Worm (Caenorhabditis elegans): Measurements from ENCODE around the gene F10E7.11.

DNA sequence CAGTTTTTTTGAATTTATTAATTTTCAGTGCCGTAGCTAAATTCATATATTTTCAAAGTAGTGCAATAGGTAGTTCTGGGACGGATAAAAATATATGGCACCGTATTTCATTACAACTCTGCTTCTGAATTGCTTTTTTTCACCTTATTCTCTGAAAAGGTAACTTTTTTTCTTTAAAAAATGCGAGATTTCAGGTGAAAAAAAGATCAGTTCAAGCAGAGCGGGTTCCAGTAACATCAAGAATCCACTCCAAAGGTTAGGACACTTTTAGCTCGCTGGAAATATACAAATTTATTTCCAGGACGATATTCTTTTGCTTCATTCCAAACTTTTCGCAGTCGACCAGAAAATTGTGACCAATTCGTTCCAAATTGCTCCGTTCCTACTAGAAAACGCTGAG is 25.4 kb upstream of the F10E7.11 start, which contains the start of gene T07F8.1:
- TF ChIP-seq mdl-1 (tag; optimal IDR thresholded peaks at IDR 0.05): no peak
- TF ChIP-seq zag-1 (tag; optimal IDR thresholded peaks at IDR 0.05): no peak
- no peak for TF ChIP-seq alr-1 (tag; optimal IDR thresholded peaks at IDR 0.05)
- TF ChIP-seq fos-1 (tag; optimal IDR thresholded peaks at IDR 0.05): no peak
- no peak for TF ChIP-seq unc-62 (GFP tag; optimal IDR thresholded peaks at IDR 0.05)
- TF ChIP-seq dmd-4 (tag; optimal IDR thresholded peaks at IDR 0.05): no peak
- no peak for TF ChIP-seq lin-39 (tag; optimal IDR thresholded peaks at IDR 0.05)
- no peak for TF ChIP-seq peb-1 (tag; optimal IDR thresholded peaks at IDR 0.05)
